Worm (Caenorhabditis elegans) whole organism, dauer: ENCODE results near the gene K12H6.2.

Source experiments
- unc-62 ChIP-seq: sonication (generic microtip); optimal IDR thresholded peaks from 2 replicates; lab custom pipeline; 2017; ENCODE audit warnings: missing biosample characterization, missing genetic modification reagents, missing genetic modification characterization

K12H6.2 gene

DNA sequence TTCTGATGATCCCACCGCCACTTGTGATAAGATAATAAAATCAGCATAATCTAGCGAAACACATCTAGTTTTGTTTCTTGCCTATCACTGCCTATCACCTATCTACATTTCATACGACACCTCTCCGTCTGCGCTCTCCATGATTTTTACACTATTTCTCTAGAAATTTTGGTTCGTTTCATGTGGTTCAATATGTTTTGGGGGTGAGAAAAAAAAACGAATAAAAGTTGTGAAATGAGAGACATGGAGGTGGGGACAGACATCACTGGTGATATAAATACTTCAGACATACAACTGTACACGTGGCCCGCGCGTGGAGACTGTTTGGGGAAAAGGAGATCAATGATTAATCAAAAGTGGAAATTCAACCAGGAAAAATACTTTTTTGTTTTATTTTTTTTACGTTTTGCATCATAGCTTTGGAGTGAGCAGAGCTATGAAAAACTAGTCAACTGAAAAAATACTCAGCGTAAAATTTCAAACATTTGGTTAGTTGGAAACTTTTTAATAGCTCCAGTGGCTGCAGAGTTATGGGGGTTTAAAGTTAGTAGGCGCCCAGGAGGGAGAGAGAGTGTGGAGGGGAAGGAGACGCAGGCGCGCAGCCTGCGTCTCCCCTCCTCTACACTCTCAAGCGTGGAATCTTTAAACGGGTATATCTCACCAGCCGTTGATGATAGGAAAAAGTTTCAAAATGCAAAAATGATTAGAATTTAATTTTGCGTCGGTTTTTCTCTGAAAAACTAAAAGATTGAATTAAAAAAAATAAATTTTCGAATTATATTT, 12.3 kb downstream of the K12H6.2 start:
- no peak for TF ChIP-seq unc-62

DNA sequence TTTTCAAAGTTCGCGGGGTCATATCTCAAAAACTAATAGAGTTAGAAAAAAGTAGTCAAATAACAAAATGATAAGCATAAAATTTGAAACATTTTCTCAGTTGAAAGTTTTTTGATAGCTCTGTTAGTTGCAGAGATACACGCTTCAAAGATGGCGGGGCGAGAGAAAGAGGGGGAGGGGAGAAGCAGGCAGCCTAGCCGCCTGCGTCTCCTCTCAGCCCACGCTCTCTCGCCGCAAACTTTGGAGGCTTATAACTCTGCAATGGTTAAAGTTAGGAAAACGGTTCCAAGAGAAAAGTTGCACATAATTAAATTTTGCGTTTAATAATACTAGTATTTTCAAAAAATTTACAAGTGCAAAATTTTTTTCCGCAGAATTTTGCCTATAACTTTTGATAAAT, 13.6 kb downstream of the K12H6.2 start:
- TF ChIP-seq unc-62, result no peak

DNA sequence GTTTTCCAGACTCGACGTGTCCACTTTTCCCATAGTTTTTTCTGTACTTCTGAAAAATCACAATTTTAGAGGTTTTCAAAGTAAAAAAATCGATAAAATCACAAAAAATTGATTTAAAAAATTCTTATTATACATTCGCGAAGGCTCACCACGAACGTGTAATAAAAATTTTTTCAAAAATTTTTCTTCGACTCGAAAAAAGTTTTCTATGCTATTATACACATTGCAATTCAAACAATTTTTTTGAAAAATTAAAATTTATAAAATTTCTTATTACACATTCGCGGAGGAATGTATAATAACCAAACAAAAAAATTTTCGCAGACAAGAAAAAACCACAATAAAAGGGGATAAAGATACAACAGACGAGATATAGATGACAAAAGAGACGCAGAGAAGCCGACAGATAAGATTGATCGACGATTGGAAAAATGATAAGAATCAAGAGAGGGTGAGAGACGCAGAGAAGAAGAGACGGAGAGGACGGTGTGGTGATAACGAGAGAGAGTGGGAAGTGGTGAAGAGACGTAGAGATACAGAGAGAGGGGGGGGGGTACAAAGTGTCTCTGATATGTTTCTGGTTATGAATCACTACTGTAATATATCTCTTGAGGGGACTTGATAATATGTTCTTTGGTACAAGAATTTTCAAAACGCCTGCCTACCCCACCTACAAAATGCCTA, 14.7 kb downstream of the K12H6.2 start, which contains the start of gene nhr-119:
TSS of gene nhr-119 (minus strand) at position 51 of the 684 bp plus-strand sequence.
- TF ChIP-seq unc-62, result no peak

DNA sequence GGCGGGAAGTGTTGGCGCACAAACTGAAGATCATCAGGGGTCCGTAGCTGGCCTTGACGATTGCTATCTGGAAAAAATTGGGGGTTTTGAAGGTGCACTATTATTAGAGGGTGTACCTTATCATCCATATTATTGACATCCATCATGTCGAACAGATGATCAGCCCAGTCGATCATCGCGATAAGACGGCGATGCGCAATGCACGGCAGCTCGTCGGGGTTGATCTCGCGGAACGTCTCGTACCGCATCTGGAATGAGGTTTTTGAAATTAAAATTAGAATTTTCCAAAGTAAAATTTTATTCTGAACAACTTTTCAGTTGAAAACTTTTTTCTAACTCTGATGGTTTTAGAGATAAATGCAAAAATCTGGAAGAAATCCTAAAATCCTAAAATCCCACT, 17.4 kb downstream of the K12H6.2 start:
- no peak for TF ChIP-seq unc-62

DNA sequence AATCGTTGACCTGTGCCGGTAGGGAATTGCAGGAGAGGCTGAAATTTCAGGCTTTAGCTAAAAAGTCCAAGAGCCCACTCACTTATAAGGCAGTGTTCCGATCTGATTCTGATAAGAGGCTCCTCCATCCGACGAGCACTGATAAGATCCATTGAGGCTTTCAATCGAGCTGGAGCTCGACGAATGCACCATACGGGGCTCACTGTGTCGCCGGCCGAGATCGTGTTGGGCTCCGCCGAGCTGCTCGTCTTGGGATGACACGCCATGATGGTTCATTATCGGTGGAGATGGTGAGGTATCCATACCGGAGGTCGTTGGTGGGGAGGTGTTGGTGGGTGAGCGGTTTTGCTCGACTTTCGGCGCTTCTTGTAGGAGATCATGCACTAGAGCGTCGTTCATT, 18.9 kb downstream of the K12H6.2 start:
- no peak for TF ChIP-seq unc-62

DNA sequence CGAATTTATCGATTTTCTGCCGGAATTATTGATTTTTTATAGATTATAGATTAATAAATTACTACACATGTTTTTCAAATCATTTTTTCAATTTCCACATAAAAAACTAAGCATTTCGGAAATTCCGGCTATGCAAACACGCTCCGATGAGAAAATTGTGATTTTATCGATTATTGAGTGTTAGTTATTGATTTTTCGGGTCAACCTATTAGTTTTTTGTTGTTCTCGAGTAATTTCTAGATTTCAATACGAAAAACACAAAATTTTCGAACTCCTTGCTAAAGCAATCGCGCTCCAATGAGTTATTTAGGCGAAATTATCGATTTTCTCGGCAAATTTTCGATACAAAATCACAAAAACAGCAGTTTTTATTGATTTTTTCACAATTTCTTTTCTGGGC, 19.9 kb downstream of the K12H6.2 start:
- TF ChIP-seq unc-62, result no peak

DNA sequence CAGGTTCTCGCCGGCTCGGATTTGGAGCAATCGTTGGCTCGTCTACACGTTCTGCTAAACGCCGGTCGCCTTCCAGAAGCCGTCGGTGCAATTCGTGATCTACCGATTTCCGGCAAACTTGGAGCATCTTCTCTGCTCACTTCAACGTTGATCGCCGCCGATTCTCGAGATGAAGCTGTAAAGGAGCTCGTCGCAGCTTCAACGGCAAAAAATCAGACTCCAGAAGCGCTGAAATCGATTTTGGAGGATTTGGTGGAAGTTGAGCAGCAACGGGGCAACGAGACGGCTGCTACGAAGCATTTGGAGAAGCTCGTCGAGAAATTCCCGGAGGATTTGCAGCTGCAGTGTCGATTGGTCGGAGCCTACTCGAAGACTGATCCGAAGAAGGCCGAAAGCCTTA, 23.7 kb downstream of the K12H6.2 start:
- no peak for TF ChIP-seq unc-62

DNA sequence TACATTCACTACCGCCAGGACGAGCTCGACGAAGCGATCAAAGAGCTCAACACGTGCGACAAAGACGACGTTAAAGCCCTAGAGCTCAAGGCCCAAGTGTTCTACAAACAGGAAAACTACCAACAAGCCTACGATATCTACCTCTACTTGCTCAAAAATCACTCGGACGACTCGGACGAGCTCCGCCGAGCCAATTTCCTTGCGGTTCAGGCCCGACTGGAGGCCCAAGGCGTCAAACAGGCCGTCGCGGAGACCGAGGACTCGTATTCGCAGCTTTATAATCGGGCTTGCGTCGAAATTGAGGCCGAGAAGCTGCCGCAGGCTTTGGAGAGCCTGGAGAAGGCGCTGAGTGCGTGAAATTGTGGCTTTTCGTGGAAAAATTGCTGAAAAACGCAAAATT, 27.5 kb downstream of the K12H6.2 start:
- TF ChIP-seq unc-62, result no peak

DNA sequence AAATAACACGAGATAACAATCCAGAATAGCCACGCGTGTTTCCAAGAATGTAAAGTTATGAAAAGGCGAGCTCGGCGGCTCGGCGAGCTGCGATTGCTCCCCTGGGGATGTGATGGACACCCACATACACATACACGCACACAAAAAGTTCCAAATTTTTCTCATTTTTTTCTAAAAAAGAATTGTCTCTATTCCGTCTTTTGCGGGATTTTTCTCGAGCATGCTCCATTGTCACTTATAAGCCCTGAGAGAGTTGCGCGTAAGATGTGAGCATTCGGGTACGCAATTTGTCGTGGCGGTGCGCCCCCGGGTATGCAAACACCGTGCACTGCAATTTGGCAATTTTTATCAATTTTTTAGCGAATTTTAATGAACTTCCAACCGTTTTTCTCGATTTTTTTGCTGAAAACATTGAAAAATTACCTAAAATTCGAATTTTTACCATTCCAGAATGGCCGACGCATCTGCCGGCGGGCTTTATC, 28.3 kb downstream of the K12H6.2 start, which contains the start of the genes F08D12.12 and srpa-72:
TSS of gene F08D12.12 (minus strand) at position 51 of the 482 bp plus-strand sequence.
TSS of gene srpa-72 (plus strand) at position 451 of the 482 bp plus-strand sequence.
- no peak for TF ChIP-seq unc-62

DNA sequence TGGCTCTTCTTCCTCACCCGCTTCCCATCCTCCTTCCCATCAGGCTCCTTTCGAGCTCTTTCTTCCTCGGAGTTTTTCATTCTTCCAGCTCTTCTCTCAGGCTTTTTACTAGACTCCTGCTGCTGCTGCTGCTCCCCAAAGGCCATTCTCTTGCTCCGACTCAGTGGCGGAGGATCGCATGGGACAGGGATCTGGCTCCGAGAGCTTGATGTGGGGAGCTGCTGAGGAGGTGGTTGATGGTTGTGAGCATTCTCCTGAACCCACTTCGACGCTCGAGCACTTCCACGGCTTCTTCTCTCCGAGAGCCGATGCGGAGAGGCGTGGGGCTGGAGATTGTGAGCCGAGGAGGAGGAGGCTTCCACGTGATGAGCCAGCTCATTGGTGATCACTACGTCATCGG, 29.6 kb downstream of the K12H6.2 start:
- TF ChIP-seq unc-62, result no peak

DNA sequence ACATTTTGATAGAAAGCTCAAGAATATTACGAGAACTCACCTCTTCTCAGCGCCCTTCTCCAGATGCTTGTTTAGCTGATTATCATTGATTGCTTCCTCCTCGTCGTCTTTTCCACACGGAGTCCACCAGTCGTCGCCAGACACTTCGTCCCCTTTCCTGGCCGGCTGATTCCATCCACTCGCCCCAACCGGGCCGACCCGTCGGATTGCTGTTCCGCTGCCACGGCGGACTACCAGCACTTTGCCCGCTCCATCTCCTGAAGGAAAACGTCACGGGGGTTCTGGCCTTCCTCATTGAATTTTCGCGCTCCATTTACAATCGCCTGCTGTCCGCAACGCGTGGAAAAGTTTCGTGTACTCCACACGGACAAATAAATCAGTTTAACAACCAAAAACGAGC, 32.0 kb downstream of the K12H6.2 start:
- TF ChIP-seq unc-62, result no peak

DNA sequence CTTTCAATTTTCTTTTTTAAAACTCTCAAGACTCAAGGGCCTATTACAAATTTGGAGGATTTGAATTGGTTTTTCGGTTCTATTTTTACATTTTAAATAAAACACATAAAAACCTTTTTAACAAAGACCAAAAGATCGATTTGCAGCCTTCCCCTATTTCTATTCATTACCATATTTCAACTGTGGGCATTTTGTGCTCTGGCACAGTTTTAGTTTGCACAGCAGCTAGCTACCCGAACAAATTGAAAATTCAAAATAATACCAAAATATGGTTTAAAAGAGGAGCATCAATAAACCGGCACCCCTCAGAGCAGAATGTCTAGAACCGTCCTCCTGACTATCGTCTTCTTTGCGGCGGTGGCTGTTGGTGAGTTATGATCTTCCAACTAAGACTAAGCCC, 34.0 kb downstream of the K12H6.2 start, which contains the start of gene F08D12.2:
TSS of gene F08D12.2 (plus strand) at position 301 of the 400 bp plus-strand sequence.
- TF ChIP-seq unc-62, result no peak

DNA sequence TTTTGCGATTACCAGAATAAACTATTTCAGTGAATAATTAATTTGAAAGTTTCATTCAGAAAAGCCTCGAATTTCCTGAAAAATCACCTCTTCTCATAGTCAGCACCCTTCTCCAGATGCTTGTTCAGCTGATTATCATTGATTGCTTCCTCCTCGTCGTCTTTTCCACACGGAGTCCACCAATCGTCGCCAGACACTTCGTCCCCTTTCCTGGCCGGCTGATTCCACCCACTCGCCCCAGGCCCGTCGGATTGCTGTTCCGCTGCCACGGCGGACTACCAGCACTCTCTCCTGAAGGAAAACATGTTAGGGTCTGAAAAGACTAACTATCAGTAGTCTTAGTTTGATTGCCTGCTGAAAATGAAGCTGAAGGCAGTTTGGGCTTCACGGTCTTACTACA, 34.5 kb downstream of the K12H6.2 start:
- no peak for TF ChIP-seq unc-62

DNA sequence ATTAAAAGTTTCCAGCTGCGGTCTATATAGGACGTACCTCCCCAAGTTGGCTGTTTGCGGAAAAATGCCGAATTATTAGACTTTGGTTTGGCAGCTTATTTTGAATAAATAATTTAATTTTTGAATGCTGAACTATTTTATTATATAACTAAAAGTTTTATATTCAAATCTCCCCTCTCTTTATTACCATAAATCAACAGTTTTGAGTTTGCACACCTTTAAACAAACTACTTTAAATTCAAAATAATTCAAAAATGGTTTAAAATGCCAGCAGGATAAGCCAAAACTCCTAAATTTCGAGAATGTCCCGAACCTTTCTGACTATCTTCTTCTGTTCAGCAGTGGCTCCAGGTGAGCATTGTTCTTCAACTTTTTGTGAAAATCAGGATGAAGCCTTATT, 36.1 kb downstream of the K12H6.2 start, which contains the start of gene F08D12.3:
TSS of gene F08D12.3 (plus strand) at position 301 of the 400 bp plus-strand sequence.
- no peak for TF ChIP-seq unc-62

DNA sequence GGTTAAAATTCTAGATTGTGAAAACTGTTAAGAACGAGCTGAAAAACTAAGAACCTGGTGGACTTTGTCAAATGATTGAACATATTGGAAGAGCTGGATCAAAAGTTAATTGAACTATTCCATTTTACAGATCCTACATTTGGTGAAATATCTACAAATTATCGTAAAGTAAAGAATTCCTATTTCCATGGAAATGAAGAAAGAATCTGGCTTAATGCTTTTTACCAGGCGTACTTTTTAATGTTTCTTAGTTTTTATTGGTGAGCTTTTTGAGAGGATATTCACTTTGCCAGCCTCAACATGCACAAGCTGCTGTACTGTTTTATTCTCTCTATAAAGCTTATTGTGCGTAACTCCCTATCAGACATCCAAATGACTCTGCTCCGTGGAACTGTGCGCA, 37.5 kb downstream of the K12H6.2 start, which contains the start of gene F08D12.4:
TSS of gene F08D12.4 (plus strand) at position 301 of the 400 bp plus-strand sequence.
- TF ChIP-seq unc-62, result no peak

DNA sequence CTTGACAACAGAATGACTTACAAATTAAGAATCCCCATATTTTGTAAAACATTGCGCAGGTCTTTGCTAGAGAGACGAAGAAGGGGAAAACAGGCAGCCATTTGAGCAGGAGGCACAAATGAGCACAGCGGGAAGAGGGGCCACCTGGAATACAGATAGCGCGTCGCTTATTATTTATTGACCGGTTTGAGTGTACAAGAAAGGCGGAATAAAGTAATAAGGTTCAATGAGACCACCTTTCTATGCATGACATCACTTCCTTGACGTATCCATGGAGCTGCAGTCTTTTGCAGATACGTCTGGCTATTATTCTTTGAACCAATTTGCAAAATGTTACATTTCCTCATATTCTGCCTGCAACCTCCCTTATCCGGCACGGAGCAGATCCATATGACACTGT, 40.4 kb downstream of the K12H6.2 start, which contains the start of gene fbxb-111:
TSS of gene fbxb-111 (minus strand) at position 101 of the 400 bp plus-strand sequence.
- no peak for TF ChIP-seq unc-62

DNA sequence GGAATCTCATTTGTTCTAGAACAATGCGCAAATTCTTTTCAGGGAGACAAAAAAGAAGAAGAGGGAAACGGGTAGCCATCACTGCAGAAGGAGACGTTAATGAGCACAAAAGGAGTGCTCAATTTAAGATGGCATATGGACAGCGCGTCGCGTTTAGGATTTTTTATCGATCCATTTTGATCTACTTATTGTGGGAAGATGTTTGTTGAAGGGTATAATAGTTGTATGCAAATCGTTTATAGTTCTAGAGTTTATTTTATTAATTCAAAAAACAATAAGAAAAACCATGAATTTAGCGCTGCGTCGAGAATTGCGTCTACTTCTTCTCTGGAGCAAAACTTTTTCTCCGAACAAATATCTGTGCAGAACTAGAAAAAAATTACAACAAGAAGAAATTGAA, 41.8 kb downstream of the K12H6.2 start, which contains the start of gene sdz-9:
TSS of gene sdz-9 (minus strand) at position 101 of the 400 bp plus-strand sequence.
- TF ChIP-seq unc-62, result no peak
